Worm (Caenorhabditis elegans): Measurements from ENCODE around the gene F53A9.9.

DNA sequence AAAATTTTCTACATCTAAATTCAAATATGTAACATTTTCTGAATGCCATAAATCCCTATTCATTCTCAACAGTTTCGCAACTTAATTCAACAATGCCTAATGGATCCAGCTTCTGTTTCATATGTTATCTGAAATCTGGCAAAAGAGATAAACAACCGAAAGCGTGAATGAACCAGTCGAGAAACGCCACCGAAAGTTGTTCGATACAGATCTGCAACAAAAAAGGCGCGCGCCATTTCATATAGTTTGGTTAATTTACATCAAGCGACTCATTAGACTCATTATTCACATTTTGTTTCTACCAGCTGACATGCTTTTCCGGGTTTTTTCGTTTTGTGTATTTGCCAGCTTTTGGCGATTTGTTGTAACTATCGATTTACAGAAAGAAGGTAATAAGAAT lies 39.0 kb downstream of the F53A9.9 start, which contains the start of gene K09E2.1:
- TF ChIP-seq snpc-4 (tag; optimal IDR thresholded peaks at IDR 0.05) (no peak), F49E8.2 (tag; optimal IDR thresholded peaks at IDR 0.05; ENCODE audit: borderline replicate concordance) (no peak), nhr-102 (tag; optimal IDR thresholded peaks at IDR 0.05) (no peak), ceh-62 (tag; optimal IDR thresholded peaks at IDR 0.05) (no peak), nhr-10 (tag; optimal IDR thresholded peaks at IDR 0.05) (no peak), unc-39 (tag; optimal IDR thresholded peaks at IDR 0.05) (no peak), dve-1 (tag; optimal IDR thresholded peaks at IDR 0.05; ENCODE audit: insufficient read depth) (no peak), snpc-1.2 (GFP tag; IDR thresholded peaks at IDR 0.05) (no peak), unc-62 (GFP tag; optimal IDR thresholded peaks at IDR 0.05 in 1 of 2) (no peak), unc-62 (tag; optimal IDR thresholded peaks at IDR 0.05) (no peak), mes-2 (tag; optimal IDR thresholded peaks at IDR 0.05; ENCODE audit: poor library complexity, severe bottlenecking) (no peak), R02D3.7 (tag; optimal IDR thresholded peaks at IDR 0.05) (no peak)

All from whole organism, L4 larva.